Worm (Caenorhabditis elegans): Measurements from ENCODE around the gene T12G3.4.

- TF ChIP-seq mes-4 (tag; optimal IDR thresholded peaks at IDR 0.05), result no peak
- TF ChIP-seq gei-17 (GFP tag; optimal IDR thresholded peaks at IDR 0.05), result no peak
- TF ChIP-seq dpff-1 (tag; optimal IDR thresholded peaks at IDR 0.05), result no peak
- no peak for TF ChIP-seq ets-4 (GFP tag; optimal IDR thresholded peaks at IDR 0.05)
- TF ChIP-seq K11D2.4 (GFP tag; IDR thresholded peaks at IDR 0.05), result no peak
- no peak for TF ChIP-seq ekl-4 (GFP tag; IDR thresholded peaks at IDR 0.05)
- TF ChIP-seq him-1 (tag; optimal IDR thresholded peaks at IDR 0.05), result no peak
- no peak for TF ChIP-seq aptf-3 (GFP tag; IDR thresholded peaks at IDR 0.05)
- TF ChIP-seq C06A6.2 (GFP tag; conservative IDR thresholded peaks at IDR 0.05), result no peak
Observed at ce11 chrIV:12080807-12081206, 32.8 kb downstream of the T12G3.4 start.
